Fruit fly (Drosophila melanogaster) S2 (cell line): ENCODE measurements around the gene dl.

Source experiments
- CG8478 ChIP-seq: fragments of >200 bp; optimal IDR thresholded peaks from 2 replicates; lab custom pipeline; 2018
- CTCF ChIP-seq, 2 experiments: fragments of >200 bp; optimal IDR thresholded peaks; 2 replicates each; lab custom pipeline; 2018

Gene dl

dm6 chr2L:17449608-17450504 lies at the start of gene dl:
TSS of gene dl (minus strand) at chr2L:17450364.
- TF ChIP-seq CG8478 (lab: Kevin White, UChicago) (no peak), CTCF (optimal IDR thresholded peaks at IDR 0.05; lab: Kevin White, UChicago) (no peak)

- TF ChIP-seq CG8478 (lab: Kevin White, UChicago) = no peak
- no peak for TF ChIP-seq CTCF (optimal IDR thresholded peaks at IDR 0.05; lab: Kevin White, UChicago)
These were observed 48.6 kb upstream of the dl start, which contains the start of gene CG15142 for dm6 chr2L:17498721-17499120. TSS of gene CG15142 (minus strand) at chr2L:17498821.

dm6 chr2L:17497108-17497507 lies 46.9 kb upstream of the dl start, which contains the start of gene qua:
TSS of gene qua (minus strand) at chr2L:17497208.
- TF ChIP-seq CTCF (optimal IDR thresholded peaks at IDR 0.05; lab: Kevin White, UChicago) (no peak), CG8478 (lab: Kevin White, UChicago) (no peak)

dm6 chr2L:17495759-17496158 lies 45.6 kb upstream of the dl start:
- TF ChIP-seq CTCF (optimal IDR thresholded peaks at IDR 0.05; lab: Kevin White, UChicago) (no peak), CG8478 (lab: Kevin White, UChicago) (no peak)

dm6 chr2L:17492680-17493079 lies 42.5 kb upstream of the dl start:
- TF ChIP-seq CTCF (optimal IDR thresholded peaks at IDR 0.05; lab: Kevin White, UChicago) (no peak), CG8478 (lab: Kevin White, UChicago) (no peak)

- TF ChIP-seq CG8478 (lab: Kevin White, UChicago) (no peak), CTCF (optimal IDR thresholded peaks at IDR 0.05; lab: Kevin White, UChicago) (no peak)
These were observed 36.1 kb upstream of the dl start, which contains the start of gene CG43220 for dm6 chr2L:17486264-17486663. TSS of gene CG43220 (plus strand) at chr2L:17486564.

dm6 chr2L:17485457-17485856 lies 35.3 kb upstream of the dl start, which contains the start of the genes CG43221 and CG43645:
TSS of gene CG43221 (plus strand) at chr2L:17485757.
TSS of gene CG43645 (plus strand) at chr2L:17485757.
- TF ChIP-seq CG8478 (lab: Kevin White, UChicago) (no peak), CTCF (optimal IDR thresholded peaks at IDR 0.05; lab: Kevin White, UChicago) (no peak)

dm6 chr2L:17484174-17484573 lies 34.0 kb upstream of the dl start, which contains the start of the genes GCS2beta and CG5131:
TSS of gene GCS2beta (minus strand) at chr2L:17484307.
TSS of gene CG5131 (plus strand) at chr2L:17484501.
- TF ChIP-seq CG8478 (lab: Kevin White, UChicago) (no peak), CTCF (optimal IDR thresholded peaks at IDR 0.05; lab: Kevin White, UChicago) (peak in 1 of 2 experiments; percentile 18)

- TF ChIP-seq CG8478 (lab: Kevin White, UChicago) = no peak
- no peak for TF ChIP-seq CTCF (optimal IDR thresholded peaks at IDR 0.05; lab: Kevin White, UChicago)
These were observed 30.9 kb upstream of the dl start, which contains the start of the genes fws and Lamtor3 for dm6 chr2L:17480943-17481580. TSS of gene fws (minus strand) at chr2L:17481029. TSS of gene Lamtor3 (plus strand) at chr2L:17481231.

- TF ChIP-seq CTCF (optimal IDR thresholded peaks at IDR 0.05; lab: Kevin White, UChicago) (peak in 1 of 2 experiments; percentile 28), CG8478 (lab: Kevin White, UChicago) (no peak)
These were observed 27.5 kb upstream of the dl start, which contains the start of gene cass for dm6 chr2L:17477710-17478109. TSS of gene cass (minus strand) at chr2L:17477888.

dm6 chr2L:17472582-17473524 lies 22.7 kb upstream of the dl start, which contains the start of gene BicD:
TSS of gene BicD (minus strand) at chr2L:17473215.
- TF ChIP-seq CG8478 (lab: Kevin White, UChicago) (no peak), CTCF (optimal IDR thresholded peaks at IDR 0.05; lab: Kevin White, UChicago) (no peak)

dm6 chr2L:17471524-17471923 lies 21.4 kb upstream of the dl start, which contains the start of gene Sgt:
TSS of gene Sgt (plus strand) at chr2L:17471603.
- TF ChIP-seq CG8478 (lab: Kevin White, UChicago) = no peak
- no peak for TF ChIP-seq CTCF (optimal IDR thresholded peaks at IDR 0.05; lab: Kevin White, UChicago)

- TF ChIP-seq CTCF (optimal IDR thresholded peaks at IDR 0.05; lab: Kevin White, UChicago) (no peak), CG8478 (lab: Kevin White, UChicago) (no peak)
These were observed 20.5 kb upstream of the dl start for dm6 chr2L:17470630-17471029.
